Worm (Caenorhabditis elegans) whole organism, L2 larva: ENCODE data around the gene C18H2.5.

Experiments
- C34F6.9 ChIP-seq: fragments of 150-350 bp; optimal IDR thresholded peaks from 2 replicates; lab custom pipeline; 2014; ENCODE audit warnings: missing biosample characterization, missing genetic modification characterization
- F13H6.1 ChIP-seq: sonication (generic microtip); optimal IDR thresholded peaks from 2 replicates; lab custom pipeline; 2016; ENCODE audit warnings: missing genetic modification characterization, missing compliant biosample characterization
- R02D3.7 ChIP-seq: fragments of 150-350 bp; optimal IDR thresholded peaks from 2 replicates; lab custom pipeline; 2014; ENCODE audit warnings: missing biosample characterization, missing genetic modification characterization
- Y55F3AM.14 ChIP-seq: fragments of 200-800 bp; sonication (Bioruptor generic); optimal IDR thresholded peaks from 2 replicates; lab custom pipeline; 2018; ENCODE audit warnings: mild to moderate bottlenecking, missing genetic modification characterization, missing compliant biosample characterization
- ZK546.5 ChIP-seq: sonication (generic microtip); optimal IDR thresholded peaks from 2 replicates; lab custom pipeline; 2017; ENCODE audit warnings: missing biosample characterization, missing genetic modification characterization
- alr-1 ChIP-seq: fragments of 150-350 bp; optimal IDR thresholded peaks from 2 replicates; lab custom pipeline; 2014; ENCODE audit warnings: missing biosample characterization, missing genetic modification characterization
- ama-1 ChIP-seq: fragments of 150-350 bp; optimal IDR thresholded peaks from 2 replicates; lab custom pipeline; 2018; ENCODE audit warnings: inconsistent platforms
- blmp-1 ChIP-seq: sonication (generic microtip); optimal IDR thresholded peaks from 2 replicates; lab custom pipeline; 2017; ENCODE audit warnings: missing genetic modification characterization, mild to moderate bottlenecking, missing compliant biosample characterization, antibody characterized with exemption, moderate library complexity; ENCODE audit not compliant: insufficient read depth
- crh-2 ChIP-seq: sonication (generic microtip); optimal IDR thresholded peaks from 2 replicates; lab custom pipeline; 2017; ENCODE audit warnings: missing biosample characterization, missing genetic modification characterization
- egl-27 ChIP-seq: sonication (generic microtip); optimal IDR thresholded peaks from 3 replicates; lab custom pipeline; 2017; ENCODE audit warnings: missing biosample characterization, missing genetic modification reagents, missing genetic modification characterization
- elt-1 ChIP-seq: fragments of 150-350 bp; optimal IDR thresholded peaks from 2 replicates; lab custom pipeline; 2014; ENCODE audit warnings: missing biosample characterization, missing genetic modification characterization
- elt-3 ChIP-seq: sonication (generic microtip); optimal IDR thresholded peaks from 2 replicates; lab custom pipeline; 2017; ENCODE audit warnings: missing biosample characterization, missing genetic modification characterization
- lin-13 ChIP-seq: fragments of 150-350 bp; optimal IDR thresholded peaks from 2 replicates; lab custom pipeline; 2014; ENCODE audit warnings: missing biosample characterization, missing genetic modification reagents, missing genetic modification characterization
- lin-39 ChIP-seq: fragments of 150-350 bp; optimal IDR thresholded peaks from 2 replicates; lab custom pipeline; 2014; ENCODE audit warnings: missing biosample characterization, missing genetic modification reagents, missing genetic modification characterization
- lsy-2 ChIP-seq, 2 experiments: fragments of 150-350 bp in 1 of 2; sonication (generic microtip) in 1 of 2; optimal IDR thresholded peaks; 2 replicates each; lab custom pipeline; 2014 to 2017; ENCODE audit warnings: missing biosample characterization in 2 of 2, missing genetic modification characterization in 2 of 2
- mab-5 ChIP-seq: fragments of 150-350 bp; optimal IDR thresholded peaks from 2 replicates; lab custom pipeline; 2014; ENCODE audit warnings: missing biosample characterization, missing genetic modification characterization
- mbf-1 ChIP-seq: sonication (generic microtip); optimal IDR thresholded peaks from 2 replicates; lab custom pipeline; 2017; ENCODE audit warnings: missing biosample characterization, missing genetic modification characterization
- mdl-1 ChIP-seq, 2 experiments: fragments of 150-350 bp in 1 of 2; sonication (generic microtip) in 1 of 2; optimal IDR thresholded peaks; 2 replicates each; lab custom pipeline; 2017; ENCODE audit warnings: missing biosample characterization in 2 of 2, missing genetic modification characterization in 2 of 2
- nhr-10 ChIP-seq: sonication (generic microtip); optimal IDR thresholded peaks from 2 replicates; lab custom pipeline; 2017; ENCODE audit warnings: missing biosample characterization, missing genetic modification characterization
- nhr-11 ChIP-seq: fragments of 150-350 bp; optimal IDR thresholded peaks from 2 replicates; lab custom pipeline; 2014; ENCODE audit warnings: missing biosample characterization, missing genetic modification characterization
- nhr-12 ChIP-seq: fragments of 150-350 bp; optimal IDR thresholded peaks from 2 replicates; lab custom pipeline; 2014; ENCODE audit warnings: missing biosample characterization, missing genetic modification characterization
- nhr-129 ChIP-seq: fragments of 150-350 bp; optimal IDR thresholded peaks from 2 replicates; lab custom pipeline; 2014; ENCODE audit warnings: missing biosample characterization, missing genetic modification characterization
- nhr-21 ChIP-seq: fragments of 150-350 bp; optimal IDR thresholded peaks from 2 replicates; lab custom pipeline; 2014; ENCODE audit warnings: missing biosample characterization, missing genetic modification characterization
- nhr-23 ChIP-seq: fragments of 150-350 bp; optimal IDR thresholded peaks from 2 replicates; lab custom pipeline; 2014; ENCODE audit warnings: missing biosample characterization, missing genetic modification reagents, missing genetic modification characterization
- nhr-237 ChIP-seq: fragments of 150-350 bp; optimal IDR thresholded peaks from 2 replicates; lab custom pipeline; 2014; ENCODE audit warnings: missing biosample characterization, missing genetic modification characterization
- nhr-6 ChIP-seq: fragments of 150-350 bp; optimal IDR thresholded peaks from 2 replicates; lab custom pipeline; 2014; ENCODE audit warnings: missing biosample characterization, missing genetic modification characterization
- nhr-77 ChIP-seq: fragments of 150-350 bp; optimal IDR thresholded peaks from 2 replicates; lab custom pipeline; 2014; ENCODE audit warnings: missing biosample characterization, missing genetic modification characterization
- peb-1 ChIP-seq: fragments of 150-350 bp; optimal IDR thresholded peaks from 2 replicates; lab custom pipeline; 2014; ENCODE audit warnings: missing biosample characterization, missing genetic modification characterization
- skn-1 ChIP-seq: sonication (generic microtip); optimal IDR thresholded peaks from 2 replicates; lab custom pipeline; 2017; ENCODE audit warnings: missing biosample characterization, missing genetic modification characterization
- sma-3 ChIP-seq: sonication (generic microtip); optimal IDR thresholded peaks from 2 replicates; lab custom pipeline; 2016; ENCODE audit warnings: missing genetic modification reagents, missing genetic modification characterization, missing compliant biosample characterization
- sma-9 ChIP-seq, 2 experiments: fragments of 150-350 bp in 1 of 2; sonication (generic microtip) in 1 of 2; optimal IDR thresholded peaks; 2 replicates each; lab custom pipeline; 2014 to 2016; ENCODE audit warnings: missing genetic modification characterization in 2 of 2, mild to moderate bottlenecking in 1 of 2, missing biosample characterization in 1 of 2, missing compliant biosample characterization in 1 of 2, missing genetic modification reagents in 1 of 2, moderate library complexity in 1 of 2
- unc-39 ChIP-seq: fragments of 150-350 bp; optimal IDR thresholded peaks from 2 replicates; lab custom pipeline; 2014; ENCODE audit warnings: missing biosample characterization, missing genetic modification characterization
- unc-55 ChIP-seq: fragments of 150-350 bp; sonication (generic microtip); optimal IDR thresholded peaks from 3 replicates; lab custom pipeline; 2014; ENCODE audit warnings: missing biosample characterization, missing genetic modification reagents, missing genetic modification characterization
- zag-1 ChIP-seq: fragments of 150-350 bp; optimal IDR thresholded peaks from 2 replicates; lab custom pipeline; 2014; ENCODE audit warnings: missing biosample characterization, missing genetic modification characterization
- ztf-1 ChIP-seq: fragments of 200-800 bp; sonication (Bioruptor generic); conservative IDR thresholded peaks from 2 replicates; pipeline ENCODE4 v1.3.6; 2022; ENCODE audit warnings: missing genetic modification characterization, missing compliant biosample characterization
- ztf-11 ChIP-seq: sonication (generic microtip); optimal IDR thresholded peaks from 2 replicates; lab custom pipeline; 2017; ENCODE audit warnings: missing biosample characterization, missing genetic modification characterization

C18H2.5 gene

ce11 chrIII:7661978-7662377, 32.2 kb downstream of the C18H2.5 start, which contains the start of gene lido-18:
lido-18 (plus strand) TSS chrIII:7662278.
- no peak for TF ChIP-seq skn-1 (tag; lab: Kevin White, UChicago)
- no peak for TF ChIP-seq elt-3 (tag; lab: Kevin White, UChicago)
- TF ChIP-seq blmp-1 = no peak
- TF ChIP-seq lin-13 (GFP tag; lab: Kevin White, UChicago) = no peak
- no peak for TF ChIP-seq R02D3.7 (tag; lab: Kevin White, UChicago)
- TF ChIP-seq nhr-11 = no peak
- TF ChIP-seq lin-39 = no peak
- TF ChIP-seq Y55F3AM.14 (GFP tag; lab: Kevin White, UChicago) = no peak
- TF ChIP-seq nhr-6 = no peak
- no peak for TF ChIP-seq nhr-12 (tag; lab: Kevin White, UChicago)
- no peak for TF ChIP-seq nhr-77
- TF ChIP-seq F13H6.1 (tag; lab: Kevin White, UChicago) = no peak

ce11 chrIII:7661162-7661561, 33.0 kb downstream of the C18H2.5 start:
- TF ChIP-seq mdl-1 (tag; optimal IDR thresholded peaks at IDR 0.05; lab: Kevin White, UChicago) = no peak
- no peak for TF ChIP-seq skn-1 (tag; lab: Kevin White, UChicago)
- no peak for TF ChIP-seq ztf-1
- TF ChIP-seq nhr-77 = no peak
- no peak for TF ChIP-seq unc-55
- TF ChIP-seq nhr-237 (tag; lab: Kevin White, UChicago) = no peak
- TF ChIP-seq mab-5 (tag; lab: Kevin White, UChicago) = no peak
- TF ChIP-seq nhr-23 (tag; lab: Kevin White, UChicago) = no peak
- no peak for TF ChIP-seq alr-1 (tag; lab: Kevin White, UChicago)
- TF ChIP-seq ZK546.5 (tag; lab: Kevin White, UChicago) = no peak
- no peak for TF ChIP-seq unc-39 (tag; lab: Kevin White, UChicago)
- TF ChIP-seq nhr-21 = no peak
- TF ChIP-seq egl-27 = no peak
- no peak for TF ChIP-seq F13H6.1 (tag; lab: Kevin White, UChicago)
- TF ChIP-seq ztf-11 = no peak
- TF ChIP-seq elt-1 (tag; lab: Kevin White, UChicago) = no peak
- no peak for TF ChIP-seq sma-3 (GFP tag; lab: Kevin White, UChicago)
- no peak for TF ChIP-seq nhr-11
- TF ChIP-seq, all 48 proteins: peak for 0

DNA sequence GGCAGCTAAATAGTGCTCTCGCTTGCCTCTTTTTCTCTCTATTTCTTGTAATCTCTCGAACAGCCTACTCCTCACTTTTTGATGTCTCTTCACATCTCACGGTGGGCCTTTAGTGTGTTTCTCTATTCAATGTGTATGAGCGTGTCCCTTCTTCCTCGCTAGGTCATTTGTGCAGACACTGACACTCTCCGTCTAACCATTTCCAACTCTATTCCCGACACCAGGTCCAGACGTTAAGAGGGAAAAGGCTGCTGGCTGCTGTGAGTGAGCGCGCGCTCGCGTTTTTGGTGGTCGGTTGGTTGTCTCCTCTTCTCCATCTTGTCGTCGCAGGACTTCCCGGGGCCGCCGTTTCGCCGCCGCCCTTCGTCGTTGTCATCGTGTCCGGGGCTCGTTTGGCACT, 34.7 kb downstream of the C18H2.5 start:
- TF ChIP-seq mbf-1 = no peak
- TF ChIP-seq sma-9 (GFP tag; optimal IDR thresholded peaks at IDR 0.05; lab: Kevin White, UChicago) = peak; percentile 1
- no peak for TF ChIP-seq sma-9 (tag; optimal IDR thresholded peaks at IDR 0.05; lab: Kevin White, UChicago)
- TF ChIP-seq peb-1 (tag; lab: Kevin White, UChicago) = no peak
- TF ChIP-seq unc-55 = peak; percentile 65
- TF ChIP-seq nhr-129 (tag; lab: Kevin White, UChicago) = peak; percentile 91
- TF ChIP-seq lsy-2 (tag; optimal IDR thresholded peaks at IDR 0.05; lab: Kevin White, UChicago) = peak; percentile 12 to 58
- peak; percentile 7 for TF ChIP-seq mab-5 (tag; lab: Kevin White, UChicago)
- TF ChIP-seq F13H6.1 (tag; lab: Kevin White, UChicago) = peak; percentile 72
- TF ChIP-seq crh-2 (tag; lab: Kevin White, UChicago) = peak; percentile 53
- no peak for TF ChIP-seq ama-1 (lab: Kevin White, UChicago)
- peak; percentile 71 for TF ChIP-seq zag-1
- TF ChIP-seq mdl-1 (tag; optimal IDR thresholded peaks at IDR 0.05; lab: Kevin White, UChicago) = peak in 1 of 2 experiments; percentile 1
- TF ChIP-seq C34F6.9 (tag; lab: Kevin White, UChicago) = peak; percentile 80
- TF ChIP-seq nhr-10 (tag; lab: Kevin White, UChicago) = no peak
- TF ChIP-seq Y55F3AM.14 (GFP tag; lab: Kevin White, UChicago) = peak; percentile 35
- TF ChIP-seq blmp-1 = no peak

DNA sequence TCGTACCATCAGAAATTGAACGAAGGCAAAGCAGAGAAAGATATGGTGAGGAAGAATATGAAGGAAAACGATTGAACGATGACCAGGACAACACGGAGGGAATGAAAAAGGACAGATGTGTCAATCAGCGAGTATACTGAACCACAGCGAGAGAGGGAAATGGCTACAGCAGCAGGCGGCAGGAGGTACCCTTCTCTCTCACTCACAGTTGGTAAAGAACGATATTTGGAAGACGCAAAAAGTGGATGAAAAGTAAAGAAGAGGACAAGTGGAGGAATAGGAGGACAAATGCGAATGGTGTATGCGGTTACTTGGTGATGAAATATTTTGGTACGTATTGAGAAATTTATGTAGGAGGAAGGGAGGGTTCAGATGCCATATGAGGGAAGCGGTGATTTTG, 37.7 kb downstream of the C18H2.5 start, which contains the start of gene ZK783.7:
TSS of gene ZK783.7 (plus strand) at position 246 of the 400 bp plus-strand sequence.
- TF ChIP-seq elt-1 (tag; lab: Kevin White, UChicago) (no peak), lin-13 (GFP tag; lab: Kevin White, UChicago) (no peak), nhr-129 (tag; lab: Kevin White, UChicago) (peak; percentile 30), ZK546.5 (tag; lab: Kevin White, UChicago) (no peak)
